Worm (Caenorhabditis elegans) whole organism, L1 larva: Measurements from ENCODE around the gene K07F5.7.
"Not testable (repeated sequence)": the region's sequence is repeated elsewhere in the genome, so short reads cannot be mapped to it uniquely, and the experiment has no call there.

ENCODE experiments used
- aha-1 ChIP-seq: fragments of 150-350 bp; optimal IDR thresholded peaks from 2 replicates; lab custom pipeline; 2014; ENCODE audit warnings: missing biosample characterization, missing genetic modification characterization
- ceh-82 ChIP-seq, 3 experiments: fragments of 150-350 bp in 1 of 3; sonication (generic microtip) in 2 of 3; optimal IDR thresholded peaks; 2 replicates each; lab custom pipeline; 2014 to 2017; ENCODE audit warnings: missing biosample characterization in 3 of 3, missing genetic modification characterization in 3 of 3
- ceh-88 ChIP-seq: fragments of 200-800 bp; sonication (Bioruptor generic); IDR thresholded peaks from 2 replicates; pipeline ENCODE4 v1.3.6; 2022; ENCODE audit warnings: missing genetic modification characterization, missing compliant biosample characterization
- ceh-90 ChIP-seq: sonication (generic microtip); optimal IDR thresholded peaks from 2 replicates; lab custom pipeline; 2016; ENCODE audit warnings: missing genetic modification characterization, missing compliant biosample characterization
- ces-1 ChIP-seq: fragments of 150-350 bp; optimal IDR thresholded peaks from 2 replicates; lab custom pipeline; 2014; ENCODE audit warnings: missing biosample characterization, missing genetic modification reagents, missing genetic modification characterization
- efl-1 ChIP-seq, 4 experiments: fragments of 150-350 bp; optimal IDR thresholded peaks in 3 of 4; peaks in 1 of 4; 1 replicate in 1 of 4; 2 replicates in 3 of 4; lab custom pipeline; 2014; ENCODE audit warnings: missing biosample characterization in 2 of 4, missing genetic modification characterization in 2 of 4, missing genetic modification reagents in 2 of 4
- elt-2 ChIP-seq: sonication (generic microtip); optimal IDR thresholded peaks from 2 replicates; lab custom pipeline; 2016; ENCODE audit warnings: missing genetic modification characterization, mild to moderate bottlenecking, inconsistent platforms, missing compliant biosample characterization, missing genetic modification reagents
- fkh-8 ChIP-seq: sonication (generic microtip); optimal IDR thresholded peaks from 2 replicates; lab custom pipeline; 2016; ENCODE audit warnings: mild to moderate bottlenecking, missing genetic modification characterization, missing compliant biosample characterization
- fos-1 ChIP-seq: fragments of 150-350 bp; optimal IDR thresholded peaks from 2 replicates; lab custom pipeline; 2014; ENCODE audit warnings: missing biosample characterization, missing genetic modification characterization
- hlh-17 ChIP-seq: fragments of 200-800 bp; sonication (Bioruptor generic); optimal IDR thresholded peaks from 2 replicates; lab custom pipeline; 2018; ENCODE audit warnings: missing genetic modification characterization, mild to moderate bottlenecking, missing compliant biosample characterization, moderate library complexity, borderline replicate concordance
- hlh-4 ChIP-seq: sonication (generic microtip); optimal IDR thresholded peaks from 2 replicates; lab custom pipeline; 2016; ENCODE audit warnings: mild to moderate bottlenecking, missing genetic modification characterization, missing compliant biosample characterization
- hpl-2 ChIP-seq: fragments of 150-350 bp; optimal IDR thresholded peaks from 2 replicates; lab custom pipeline; 2014; ENCODE audit warnings: missing biosample characterization, missing genetic modification reagents, missing genetic modification characterization
- irx-1 ChIP-seq: sonication (generic microtip); optimal IDR thresholded peaks from 2 replicates; lab custom pipeline; 2016; ENCODE audit warnings: missing genetic modification characterization, missing compliant biosample characterization
- lin-13 ChIP-seq: fragments of 150-350 bp; optimal IDR thresholded peaks from 2 replicates; lab custom pipeline; 2014; ENCODE audit warnings: missing biosample characterization, missing genetic modification reagents, missing genetic modification characterization
- lin-35 ChIP-seq, 2 experiments: fragments of 150-350 bp; optimal IDR thresholded peaks; 2 replicates each; lab custom pipeline; 2014; ENCODE audit warnings: missing biosample characterization in 2 of 2, missing genetic modification characterization in 2 of 2, missing genetic modification reagents in 2 of 2
- lir-3 ChIP-seq: sonication (generic microtip); optimal IDR thresholded peaks from 2 replicates; lab custom pipeline; 2016; ENCODE audit warnings: mild to moderate bottlenecking, missing genetic modification characterization, moderate library complexity, missing compliant biosample characterization; ENCODE audit not compliant: poor library complexity
- lsy-2 ChIP-seq, 2 experiments: fragments of 150-350 bp; optimal IDR thresholded peaks; 2 replicates each; lab custom pipeline; 2014; ENCODE audit warnings: missing biosample characterization in 2 of 2, missing genetic modification characterization in 2 of 2
- mep-1 ChIP-seq: fragments of 150-350 bp; optimal IDR thresholded peaks from 2 replicates; lab custom pipeline; 2014; ENCODE audit warnings: missing biosample characterization, missing genetic modification characterization
- nhr-11 ChIP-seq: fragments of 150-350 bp; optimal IDR thresholded peaks from 2 replicates; lab custom pipeline; 2014; ENCODE audit warnings: missing biosample characterization, missing genetic modification characterization
- nhr-12 ChIP-seq: sonication (generic microtip); optimal IDR thresholded peaks from 2 replicates; lab custom pipeline; 2017; ENCODE audit warnings: missing biosample characterization, missing genetic modification characterization
- nhr-84 ChIP-seq: sonication (generic microtip); optimal IDR thresholded peaks from 2 replicates; lab custom pipeline; 2017; ENCODE audit warnings: missing biosample characterization, missing genetic modification characterization
- nhr-85 ChIP-seq: sonication (generic microtip); peaks from one replicate; lab custom pipeline; 2016; ENCODE audit warnings: missing genetic modification characterization, inconsistent platforms, missing compliant biosample characterization
- nhr-90 ChIP-seq: sonication (generic microtip); optimal IDR thresholded peaks from 2 replicates; lab custom pipeline; 2016; ENCODE audit warnings: mild to moderate bottlenecking, missing genetic modification characterization, missing compliant biosample characterization; ENCODE audit not compliant: poor library complexity
- pag-3 ChIP-seq: sonication (generic microtip); optimal IDR thresholded peaks from 2 replicates; lab custom pipeline; 2017; ENCODE audit warnings: missing genetic modification characterization, mild to moderate bottlenecking, missing compliant biosample characterization, antibody characterized with exemption, borderline replicate concordance; ENCODE audit not compliant: insufficient read depth
- pqm-1 ChIP-seq: sonication (generic microtip); optimal IDR thresholded peaks from 3 replicates; lab custom pipeline; 2017; ENCODE audit warnings: missing biosample characterization, missing genetic modification characterization
- rnt-1 ChIP-seq: sonication (generic microtip); optimal IDR thresholded peaks from 2 replicates; lab custom pipeline; 2016; ENCODE audit warnings: mild to moderate bottlenecking, missing genetic modification characterization, moderate library complexity, missing compliant biosample characterization
- snpc-4 ChIP-seq: fragments of 150-350 bp; optimal IDR thresholded peaks from 2 replicates; lab custom pipeline; 2014; ENCODE audit warnings: missing biosample characterization, missing genetic modification characterization
- swsn-7 ChIP-seq: sonication (generic microtip); optimal IDR thresholded peaks from 2 replicates; lab custom pipeline; 2016; ENCODE audit warnings: missing genetic modification characterization, missing compliant biosample characterization
- tbx-2 ChIP-seq: sonication (generic microtip); optimal IDR thresholded peaks from 2 replicates; lab custom pipeline; 2016; ENCODE audit warnings: missing genetic modification characterization, missing compliant biosample characterization
- tlp-1 ChIP-seq: fragments of 150-350 bp; optimal IDR thresholded peaks from 2 replicates; lab custom pipeline; 2014; ENCODE audit warnings: missing biosample characterization, missing genetic modification characterization
- unc-62 ChIP-seq: fragments of 150-350 bp; optimal IDR thresholded peaks from 2 replicates; lab custom pipeline; 2014; ENCODE audit warnings: missing biosample characterization, missing genetic modification reagents, missing genetic modification characterization
- vab-15 ChIP-seq: sonication (generic microtip); optimal IDR thresholded peaks from 2 replicates; lab custom pipeline; 2017; ENCODE audit warnings: missing genotype, mild to moderate bottlenecking, missing genetic modification characterization, missing compliant biosample characterization
- xbp-1 ChIP-seq: sonication (generic microtip); optimal IDR thresholded peaks from 2 replicates; lab custom pipeline; 2016; ENCODE audit warnings: missing genetic modification characterization, missing compliant biosample characterization
- zip-4 ChIP-seq: fragments of 200-800 bp; sonication (Bioruptor generic); optimal IDR thresholded peaks from 2 replicates; lab custom pipeline; 2018; ENCODE audit warnings: mild to moderate bottlenecking, missing genetic modification characterization, moderate library complexity, missing compliant biosample characterization
- ztf-4 ChIP-seq: fragments of 150-350 bp; optimal IDR thresholded peaks from 2 replicates; lab custom pipeline; 2014; ENCODE audit warnings: missing biosample characterization, missing genetic modification characterization

Gene K07F5.7

DNA sequence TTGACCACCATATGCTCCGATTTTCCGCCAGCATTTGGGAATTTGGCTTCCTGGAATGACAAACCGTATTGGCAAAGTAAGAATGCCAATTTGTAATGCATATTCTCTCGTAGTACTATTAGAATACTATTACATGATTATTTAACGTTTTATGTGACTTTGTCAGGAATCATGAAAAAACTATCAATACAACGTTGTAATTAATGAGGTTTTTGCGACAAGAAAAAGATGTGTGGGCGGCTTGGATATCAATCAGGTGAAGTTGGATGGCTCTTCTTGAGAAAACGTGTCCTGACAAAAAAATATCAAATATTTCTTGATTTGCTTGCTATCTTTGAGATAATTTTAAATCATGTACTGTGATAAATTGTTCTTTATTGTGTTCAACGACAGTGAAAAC, at the start of gene K07F5.7:
K07F5.7 (minus strand) TSS at position 101 of the 400 bp plus-strand sequence.
- no peak for TF ChIP-seq pag-3 (tag; lab: Kevin White, UChicago)
- no peak for TF ChIP-seq nhr-85 (tag; lab: Kevin White, UChicago)
- no peak for TF ChIP-seq elt-2 (tag; lab: Kevin White, UChicago)
- no peak for TF ChIP-seq nhr-11 (tag; lab: Kevin White, UChicago)
- TF ChIP-seq efl-1 (optimal IDR thresholded peaks at IDR 0.05; lab: Kevin White, UChicago), result no peak
- no peak for TF ChIP-seq efl-1 (GFP tag; optimal IDR thresholded peaks at IDR 0.05 in 1 of 2; lab: Kevin White, UChicago)
- TF ChIP-seq vab-15 (tag; lab: Kevin White, UChicago), result no peak
- TF ChIP-seq lin-13 (GFP tag; lab: Kevin White, UChicago), result no peak
- no peak for TF ChIP-seq snpc-4 (tag; lab: Kevin White, UChicago)
- TF ChIP-seq hlh-4 (tag; lab: Kevin White, UChicago), result no peak
- no peak for TF ChIP-seq unc-62 (GFP tag; lab: Kevin White, UChicago)
- no peak for TF ChIP-seq fos-1 (tag; lab: Kevin White, UChicago)
- no peak for TF ChIP-seq pqm-1
- no peak for TF ChIP-seq xbp-1 (tag; lab: Kevin White, UChicago)
- no peak for TF ChIP-seq nhr-90 (tag; lab: Kevin White, UChicago)
- no peak for TF ChIP-seq hpl-2 (GFP tag; lab: Kevin White, UChicago)
- TF ChIP-seq fkh-8 (tag; lab: Kevin White, UChicago), result no peak
- TF ChIP-seq ces-1 (GFP tag; lab: Kevin White, UChicago), result no peak

DNA sequence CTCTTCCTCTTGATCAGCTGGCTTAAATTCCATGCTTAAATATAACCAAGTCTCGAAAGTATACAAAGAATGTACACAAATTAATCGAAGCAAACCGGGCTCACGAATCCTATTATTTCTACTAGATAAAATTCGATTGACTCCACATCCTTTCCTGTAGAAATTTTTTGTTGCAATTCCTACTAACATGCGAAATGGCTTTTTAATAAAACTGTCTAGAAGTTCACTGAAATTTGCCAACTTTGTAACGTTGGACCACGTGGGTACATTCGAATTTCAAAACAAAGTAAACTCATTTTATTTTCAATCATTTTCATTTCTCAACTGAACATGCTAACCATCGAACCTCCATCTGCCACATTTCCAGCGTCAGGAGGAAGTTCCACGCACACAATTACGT, 47.1 kb upstream of the K07F5.7 start, which contains the start of gene ssp-32:
ssp-32 (plus strand) TSS at position 301 of the 400 bp plus-strand sequence.
- TF ChIP-seq zip-4 (GFP tag; lab: Kevin White, UChicago), result no peak
- TF ChIP-seq swsn-7 (tag; lab: Kevin White, UChicago), result no peak

DNA sequence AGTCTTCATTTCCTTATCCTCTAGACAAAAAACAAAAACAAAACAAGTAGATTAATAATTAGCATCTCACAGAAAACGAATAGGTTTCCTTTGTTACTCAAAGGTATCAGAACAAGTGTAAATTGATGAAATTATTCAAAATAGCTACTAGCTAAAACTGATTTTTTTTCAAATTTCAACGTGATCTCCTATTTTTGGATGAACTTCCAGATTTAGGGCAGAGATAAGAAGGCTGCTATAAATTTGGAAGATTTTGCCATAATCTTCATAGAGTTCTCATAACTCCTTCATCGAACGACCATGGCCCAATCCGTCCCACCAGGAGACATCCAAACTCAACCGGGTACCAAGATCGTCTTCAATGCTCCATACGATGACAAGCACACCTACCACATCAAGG, 46.4 kb upstream of the K07F5.7 start, which contains the start of gene msp-77:
msp-77 (plus strand) TSS at position 301 of the 400 bp plus-strand sequence.
- TF ChIP-seq nhr-12, irx-1, aha-1 (tag; lab: Kevin White, UChicago): not testable (repeated sequence)

DNA sequence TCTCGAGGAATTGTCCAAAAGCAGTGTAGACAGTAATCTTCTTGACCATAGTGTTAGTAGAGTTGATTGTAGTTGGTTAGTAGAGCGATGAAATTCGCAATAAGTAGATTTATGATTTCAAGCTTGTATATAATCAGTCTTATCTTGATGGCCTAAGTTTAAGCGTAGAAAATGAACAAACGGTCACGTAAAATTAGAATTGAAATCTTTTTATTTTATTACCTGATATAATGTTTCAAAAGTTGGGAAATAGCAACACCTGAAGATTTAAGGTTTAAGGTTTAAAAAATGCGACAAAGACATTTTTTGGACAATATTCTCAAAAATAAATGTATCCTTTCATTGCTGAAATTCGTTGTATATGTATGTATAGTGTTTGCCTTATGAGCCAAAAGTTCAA, 45.7 kb upstream of the K07F5.7 start, which contains the start of gene sss-1:
sss-1 (minus strand) TSS at position 101 of the 400 bp plus-strand sequence.
- TF ChIP-seq ceh-88 (GFP tag; lab: Robert Waterston, UW); tlp-1; lin-35 (GFP tag; optimal IDR thresholded peaks at IDR 0.05; lab: Kevin White, UChicago): not testable (repeated sequence)

DNA sequence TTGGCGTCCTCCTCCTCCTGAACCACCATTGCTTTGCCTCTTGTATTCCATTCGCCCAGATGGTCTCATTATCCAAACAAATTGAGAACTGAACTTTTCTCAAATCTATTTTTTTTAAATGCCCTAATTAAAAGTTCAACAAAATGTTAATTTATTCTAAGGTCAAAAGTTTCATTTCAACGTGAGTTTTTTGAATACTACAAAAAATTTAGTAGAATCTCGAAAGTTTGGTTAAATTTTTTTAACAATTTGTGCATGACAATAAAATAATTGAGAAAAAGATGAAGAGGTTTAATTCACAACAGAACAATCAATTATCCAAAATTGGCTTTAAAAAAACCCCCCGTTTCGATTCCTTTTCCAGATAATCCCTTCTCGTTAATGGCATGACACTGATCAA, 44.0 kb upstream of the K07F5.7 start, which contains the start of gene F32B6.4:
F32B6.4 (minus strand) TSS at position 101 of the 400 bp plus-strand sequence.
- TF ChIP-seq ceh-82 (tag; optimal IDR thresholded peaks at IDR 0.05; lab: Kevin White, UChicago) (no peak), rnt-1 (tag; lab: Kevin White, UChicago) (no peak), nhr-12 (tag; lab: Kevin White, UChicago) (no peak), mep-1 (tag; lab: Kevin White, UChicago) (no peak), tbx-2 (tag; lab: Kevin White, UChicago) (no peak), hpl-2 (GFP tag; lab: Kevin White, UChicago) (no peak), lir-3 (tag; lab: Kevin White, UChicago) (no peak), nhr-84 (tag; lab: Kevin White, UChicago) (no peak), xbp-1 (tag; lab: Kevin White, UChicago) (no peak), ceh-90 (tag; lab: Kevin White, UChicago) (no peak), hlh-4 (tag; lab: Kevin White, UChicago) (no peak), nhr-11 (tag; lab: Kevin White, UChicago) (no peak), nhr-90 (tag; lab: Kevin White, UChicago) (no peak), ztf-4 (tag; lab: Kevin White, UChicago) (no peak), lsy-2 (tag; optimal IDR thresholded peaks at IDR 0.05; lab: Kevin White, UChicago) (no peak), hlh-17 (no peak)
